Worm (Caenorhabditis elegans) whole organism, L4 larva: Measurements from ENCODE around the gene F40F9.3.

Source experiments
- R02D3.7 ChIP-seq: fragments of 150-350 bp; sonication (generic microtip); optimal IDR thresholded peaks from 3 replicates; lab custom pipeline; 2014; ENCODE audit warnings: missing biosample characterization, missing genetic modification characterization
- aly-2 ChIP-seq: sonication (generic microtip); optimal IDR thresholded peaks from 2 replicates; lab custom pipeline; 2018; ENCODE audit warnings: missing biosample characterization, missing genetic modification characterization
- ama-1 ChIP-seq: fragments of 150-350 bp; optimal IDR thresholded peaks from 2 replicates; lab custom pipeline; 2014; ENCODE audit warnings: inconsistent platforms, mixed read lengths
- dmd-9 ChIP-seq: fragments of 200-800 bp; sonication (Bioruptor generic); IDR thresholded peaks from 2 replicates; pipeline ENCODE4 v1.3.6; 2022; ENCODE audit warnings: missing genetic modification reagents, missing genetic modification characterization, missing compliant biosample characterization
- dpl-1 ChIP-seq: fragments of 150-350 bp; optimal IDR thresholded peaks from 2 replicates; lab custom pipeline; 2014; ENCODE audit warnings: missing biosample characterization, missing genetic modification reagents, missing genetic modification characterization
- hlh-30 ChIP-seq: sonication (generic microtip); optimal IDR thresholded peaks from 2 replicates; lab custom pipeline; 2017; ENCODE audit warnings: antibody characterized with exemption, mild to moderate bottlenecking, missing genetic modification characterization, missing compliant biosample characterization; ENCODE audit not compliant: insufficient read depth
- lin-13 ChIP-seq: fragments of 150-350 bp; optimal IDR thresholded peaks from 2 replicates; lab custom pipeline; 2014; ENCODE audit warnings: missing biosample characterization, missing genetic modification reagents, missing genetic modification characterization
- lin-39 ChIP-seq: fragments of 150-350 bp; optimal IDR thresholded peaks from 2 replicates; lab custom pipeline; 2014; ENCODE audit warnings: missing biosample characterization, missing genetic modification reagents, missing genetic modification characterization
- mep-1 ChIP-seq: fragments of 150-350 bp; sonication (generic microtip); optimal IDR thresholded peaks from 3 replicates; lab custom pipeline; 2014; ENCODE audit warnings: missing biosample characterization, missing genetic modification characterization
- nhr-11 ChIP-seq: fragments of 150-350 bp; optimal IDR thresholded peaks from 2 replicates; lab custom pipeline; 2014; ENCODE audit warnings: missing biosample characterization, missing genetic modification characterization
- nhr-237 ChIP-seq: sonication (generic microtip); optimal IDR thresholded peaks from 2 replicates; lab custom pipeline; 2017; ENCODE audit warnings: missing biosample characterization, missing genetic modification characterization
- pha-4 ChIP-seq, 2 experiments: fragments of 150-350 bp in 1 of 2; fragments of 200-800 bp in 1 of 2; sonication (Bioruptor generic) in 1 of 2; IDR thresholded peaks in 1 of 2; optimal IDR thresholded peaks in 1 of 2; 2 replicates each; pipeline versions ENCODE4 v1.3.6 to Lab custom; 2014 to 2022; ENCODE audit warnings: missing genetic modification characterization in 2 of 2, missing genetic modification reagents in 2 of 2, missing biosample characterization in 1 of 2, missing compliant biosample characterization in 1 of 2
- unc-130 ChIP-seq: sonication (generic microtip); optimal IDR thresholded peaks from 2 replicates; lab custom pipeline; 2016; ENCODE audit warnings: missing genetic modification reagents, missing genetic modification characterization, missing compliant biosample characterization
- zfp-3 ChIP-seq: fragments of 200-800 bp; sonication (Bioruptor generic); conservative IDR thresholded peaks from 2 replicates; pipeline ENCODE4 v1.3.6; 2022; ENCODE audit warnings: missing genetic modification reagents, missing genetic modification characterization, missing compliant biosample characterization

DNA sequence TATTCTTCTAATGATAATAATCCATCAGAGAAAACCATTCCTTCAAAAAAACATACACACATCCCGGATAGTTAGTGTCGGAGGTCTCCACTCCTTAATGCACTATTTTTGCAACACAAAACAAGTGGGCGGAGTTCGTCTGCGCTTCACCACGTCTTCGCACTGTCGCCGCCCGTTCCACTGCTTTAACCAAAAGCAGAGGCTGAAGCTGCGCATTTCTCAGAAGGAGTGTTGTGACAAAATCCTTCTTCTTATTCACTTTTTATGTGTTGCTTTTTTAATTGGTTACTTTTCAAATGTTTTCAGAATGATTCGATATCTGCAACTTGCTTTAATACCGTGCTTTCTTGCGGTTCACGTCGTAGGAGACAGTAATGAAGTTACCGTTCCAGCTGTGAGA is 29.9 kb downstream of the F40F9.3 start, which contains the start of gene F58E6.13:
- TF ChIP-seq dpl-1 (GFP tag; lab: Kevin White, UChicago) (no peak), zfp-3 (GFP tag; lab: Robert Waterston, UW) (no peak), lin-13 (GFP tag; lab: Kevin White, UChicago) (no peak), mep-1 (no peak), unc-130 (GFP tag; lab: Kevin White, UChicago) (no peak), hlh-30 (tag; lab: Kevin White, UChicago) (no peak), R02D3.7 (tag; lab: Kevin White, UChicago) (no peak), nhr-237 (tag; lab: Kevin White, UChicago) (no peak), ama-1 (no peak), lin-39 (tag; lab: Kevin White, UChicago) (no peak), pha-4 (GFP tag; IDR thresholded peaks at IDR 0.05; lab: Robert Waterston, UW) (no peak), pha-4 (tag; optimal IDR thresholded peaks at IDR 0.05; lab: Kevin White, UChicago) (no peak), dmd-9 (GFP tag; lab: Robert Waterston, UW) (no peak), nhr-11 (tag; lab: Kevin White, UChicago) (no peak), aly-2 (no peak)
